Worm (Caenorhabditis elegans): ENCODE data around the gene ZK1055.6.

ce11 chrV:6579992-6580391, 22.4 kb downstream of the ZK1055.6 start, which contains the start of gene EGAP9.3:
- no peak for TF ChIP-seq elt-3 (tag; optimal IDR thresholded peaks at IDR 0.05)
- no peak for TF ChIP-seq unc-120 (tag; optimal IDR thresholded peaks at IDR 0.05; ENCODE audit: poor library complexity, severe bottlenecking)
- no peak for TF ChIP-seq nhr-76 (tag; optimal IDR thresholded peaks at IDR 0.05)
- TF ChIP-seq unc-62 (GFP tag; optimal IDR thresholded peaks at IDR 0.05): no peak
- TF ChIP-seq pha-4 (tag; optimal IDR thresholded peaks at IDR 0.05): no peak
- no peak for TF ChIP-seq lin-13 (tag; optimal IDR thresholded peaks at IDR 0.05)
- no peak for TF ChIP-seq elt-1 (tag; optimal IDR thresholded peaks at IDR 0.05; ENCODE audit: borderline replicate concordance, insufficient read depth)
- TF ChIP-seq sptf-1 (tag; optimal IDR thresholded peaks at IDR 0.05): no peak
- no peak for TF ChIP-seq nhr-237 (tag; optimal IDR thresholded peaks at IDR 0.05)
- no peak for TF ChIP-seq unc-39 (tag; optimal IDR thresholded peaks at IDR 0.05)
- no peak for TF ChIP-seq nhr-12 (tag; optimal IDR thresholded peaks at IDR 0.05)
- no peak for TF ChIP-seq ztf-11 (tag; optimal IDR thresholded peaks at IDR 0.05)

Measured in whole organism, mixed stage, embryonic.